Worm (Caenorhabditis elegans): ENCODE measurements around the gene rps-1.

DNA sequence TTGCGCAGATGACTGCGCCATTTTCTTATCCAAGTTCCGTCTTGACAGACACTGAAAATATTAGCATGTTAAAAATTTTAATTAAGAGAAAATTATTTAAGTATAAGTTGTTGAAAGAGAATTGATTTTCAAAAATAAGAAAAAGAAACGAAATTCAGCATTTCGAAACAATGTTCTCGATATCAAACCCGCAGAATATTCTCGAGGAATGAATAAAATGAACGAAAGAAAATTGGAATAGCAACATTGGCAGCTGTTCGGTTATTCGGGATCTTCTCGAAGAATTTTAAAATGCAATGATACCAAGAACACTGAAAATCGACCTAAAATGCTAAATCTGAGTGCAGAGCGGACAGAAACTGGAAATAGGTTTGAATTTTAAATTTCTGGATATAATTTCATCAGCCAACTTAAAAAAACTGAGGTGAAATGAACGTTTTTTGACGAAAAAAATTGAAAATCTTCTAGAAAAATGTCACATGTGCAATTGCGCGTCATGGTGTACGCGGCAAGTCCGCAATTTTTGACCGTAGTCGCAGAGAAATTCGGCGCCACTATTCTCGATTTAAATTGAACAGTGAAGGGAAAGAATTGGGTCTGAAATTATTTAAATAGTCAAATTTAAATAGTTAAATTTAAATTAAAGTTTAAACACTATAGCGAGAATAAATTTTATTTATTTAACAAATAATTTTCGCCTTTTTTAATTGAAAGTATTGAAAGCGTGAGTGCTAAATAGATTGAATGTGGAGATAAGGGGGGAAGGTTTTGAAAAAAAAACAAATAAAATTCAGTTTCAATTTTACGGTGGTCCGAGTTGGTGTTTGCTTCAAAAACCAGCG lies 32.6 kb downstream of the rps-1 start, which contains the start of the genes cct-5 and F25F2.1:
- TF ChIP-seq dao-5 (tag; optimal IDR thresholded peaks at IDR 0.05) = no peak
- TF ChIP-seq him-1 (tag; optimal IDR thresholded peaks at IDR 0.05) = peak; percentile 69
